Worm (Caenorhabditis elegans) whole organism, L1 larva: ENCODE measurements around the gene F23H12.3.

Experiments
- C16A3.4 ChIP-seq: fragments of 150-350 bp; optimal IDR thresholded peaks from 2 replicates; lab custom pipeline; 2014; ENCODE audit warnings: missing biosample characterization, missing genetic modification characterization
- C34B4.2 ChIP-seq: sonication (generic microtip); optimal IDR thresholded peaks from 2 replicates; lab custom pipeline; 2017; ENCODE audit warnings: mild to moderate bottlenecking, missing genetic modification characterization, missing compliant biosample characterization
- alr-1 ChIP-seq: fragments of 200-800 bp; sonication (Bioruptor generic); optimal IDR thresholded peaks from 2 replicates; lab custom pipeline; 2018; ENCODE audit warnings: borderline replicate concordance, mild to moderate bottlenecking, missing genetic modification characterization, missing compliant biosample characterization
- aly-2 ChIP-seq: fragments of 150-350 bp; optimal IDR thresholded peaks from 2 replicates; lab custom pipeline; 2014; ENCODE audit warnings: missing biosample characterization, missing genetic modification characterization
- ama-1 ChIP-seq: fragments of 150-350 bp; optimal IDR thresholded peaks from 2 replicates; lab custom pipeline; 2014
- ceh-82 ChIP-seq, 3 experiments: fragments of 150-350 bp in 1 of 3; sonication (generic microtip) in 2 of 3; optimal IDR thresholded peaks; 2 replicates each; lab custom pipeline; 2014 to 2017; ENCODE audit warnings: missing biosample characterization in 3 of 3, missing genetic modification characterization in 3 of 3
- dpl-1 ChIP-seq, 3 experiments: fragments of 150-350 bp in 2 of 3; sonication (generic microtip) in 1 of 3; optimal IDR thresholded peaks; 2 replicates each; lab custom pipeline; 2014 to 2017; ENCODE audit warnings: missing biosample characterization in 3 of 3, missing genetic modification characterization in 3 of 3, missing genetic modification reagents in 3 of 3
- efl-1 ChIP-seq, 4 experiments: fragments of 150-350 bp; optimal IDR thresholded peaks in 3 of 4; peaks in 1 of 4; 1 replicate in 1 of 4; 2 replicates in 3 of 4; lab custom pipeline; 2014; ENCODE audit warnings: missing biosample characterization in 2 of 4, missing genetic modification characterization in 2 of 4, missing genetic modification reagents in 2 of 4
- elt-2 ChIP-seq: sonication (generic microtip); optimal IDR thresholded peaks from 2 replicates; lab custom pipeline; 2016; ENCODE audit warnings: missing genetic modification characterization, mild to moderate bottlenecking, inconsistent platforms, missing compliant biosample characterization, missing genetic modification reagents
- fkh-4 ChIP-seq: sonication (generic microtip); optimal IDR thresholded peaks from 2 replicates; lab custom pipeline; 2016; ENCODE audit warnings: missing compliant biosample characterization, missing genetic modification characterization, borderline replicate concordance
- lin-13 ChIP-seq: fragments of 150-350 bp; optimal IDR thresholded peaks from 2 replicates; lab custom pipeline; 2014; ENCODE audit warnings: missing biosample characterization, missing genetic modification reagents, missing genetic modification characterization
- lin-14 ChIP-seq: fragments of 200-800 bp; sonication (Bioruptor generic); optimal IDR thresholded peaks from 2 replicates; lab custom pipeline; 2018; ENCODE audit warnings: mild to moderate bottlenecking, missing genetic modification characterization, moderate library complexity, missing compliant biosample characterization
- lin-35 ChIP-seq, 2 experiments: fragments of 150-350 bp; optimal IDR thresholded peaks; 2 replicates each; lab custom pipeline; 2014; ENCODE audit warnings: missing biosample characterization in 2 of 2, missing genetic modification characterization in 2 of 2, missing genetic modification reagents in 2 of 2
- lir-3 ChIP-seq: sonication (generic microtip); optimal IDR thresholded peaks from 2 replicates; lab custom pipeline; 2016; ENCODE audit warnings: mild to moderate bottlenecking, missing genetic modification characterization, moderate library complexity, missing compliant biosample characterization; ENCODE audit not compliant: poor library complexity
- lsy-2 ChIP-seq, 2 experiments: fragments of 150-350 bp; optimal IDR thresholded peaks; 2 replicates each; lab custom pipeline; 2014; ENCODE audit warnings: missing biosample characterization in 2 of 2, missing genetic modification characterization in 2 of 2
- mdl-1 ChIP-seq, 2 experiments: fragments of 150-350 bp; optimal IDR thresholded peaks; 2 replicates each; lab custom pipeline; 2014 to 2017; ENCODE audit warnings: missing biosample characterization in 2 of 2, missing genetic modification characterization in 2 of 2, inconsistent platforms in 1 of 2
- mef-2 ChIP-seq: fragments of 150-350 bp; optimal IDR thresholded peaks from 2 replicates; lab custom pipeline; 2014; ENCODE audit warnings: missing biosample characterization, missing genetic modification characterization
- nhr-19 ChIP-seq: fragments of 200-800 bp; sonication (Bioruptor generic); conservative IDR thresholded peaks from 2 replicates; pipeline ENCODE4 v1.3.6; 2022; ENCODE audit warnings: missing genetic modification characterization, missing compliant biosample characterization
- nhr-20 ChIP-seq: sonication (generic microtip); optimal IDR thresholded peaks from 2 replicates; lab custom pipeline; 2016; ENCODE audit warnings: mild to moderate bottlenecking, missing genetic modification characterization, missing compliant biosample characterization
- nhr-28 ChIP-seq: fragments of 150-350 bp; optimal IDR thresholded peaks from 2 replicates; lab custom pipeline; 2014; ENCODE audit warnings: missing biosample characterization, missing genetic modification characterization
- nhr-47 ChIP-seq: sonication (generic microtip); optimal IDR thresholded peaks from 2 replicates; lab custom pipeline; 2016; ENCODE audit warnings: mild to moderate bottlenecking, missing genetic modification characterization, moderate library complexity, missing compliant biosample characterization
- nhr-71 ChIP-seq: sonication (generic microtip); optimal IDR thresholded peaks from 2 replicates; lab custom pipeline; 2016; ENCODE audit warnings: mild to moderate bottlenecking, missing genetic modification characterization, moderate library complexity, missing compliant biosample characterization
- nhr-84 ChIP-seq: sonication (generic microtip); optimal IDR thresholded peaks from 2 replicates; lab custom pipeline; 2017; ENCODE audit warnings: missing biosample characterization, missing genetic modification characterization
- nhr-85 ChIP-seq: sonication (generic microtip); peaks from one replicate; lab custom pipeline; 2016; ENCODE audit warnings: missing genetic modification characterization, inconsistent platforms, missing compliant biosample characterization
- nhr-90 ChIP-seq: sonication (generic microtip); optimal IDR thresholded peaks from 2 replicates; lab custom pipeline; 2016; ENCODE audit warnings: mild to moderate bottlenecking, missing genetic modification characterization, missing compliant biosample characterization; ENCODE audit not compliant: poor library complexity
- pag-3 ChIP-seq: sonication (generic microtip); optimal IDR thresholded peaks from 2 replicates; lab custom pipeline; 2017; ENCODE audit warnings: missing genetic modification characterization, mild to moderate bottlenecking, missing compliant biosample characterization, antibody characterized with exemption, borderline replicate concordance; ENCODE audit not compliant: insufficient read depth
- pax-3 ChIP-seq: fragments of 200-800 bp; sonication (Bioruptor generic); optimal IDR thresholded peaks from 2 replicates; lab custom pipeline; 2018; ENCODE audit warnings: mild to moderate bottlenecking, missing genetic modification characterization, moderate library complexity, missing compliant biosample characterization
- rnt-1 ChIP-seq: sonication (generic microtip); optimal IDR thresholded peaks from 2 replicates; lab custom pipeline; 2016; ENCODE audit warnings: mild to moderate bottlenecking, missing genetic modification characterization, moderate library complexity, missing compliant biosample characterization
- skn-1 ChIP-seq: fragments of 150-350 bp; optimal IDR thresholded peaks from 2 replicates; lab custom pipeline; 2014; ENCODE audit warnings: missing biosample characterization, missing genetic modification characterization
- snpc-4 ChIP-seq: fragments of 150-350 bp; optimal IDR thresholded peaks from 2 replicates; lab custom pipeline; 2014; ENCODE audit warnings: missing biosample characterization, missing genetic modification characterization
- snu-23 ChIP-seq: sonication (generic microtip); optimal IDR thresholded peaks from 2 replicates; lab custom pipeline; 2016; ENCODE audit warnings: missing genetic modification characterization, missing compliant biosample characterization
- sox-4 ChIP-seq: sonication (generic microtip); optimal IDR thresholded peaks from 2 replicates; lab custom pipeline; 2016; ENCODE audit warnings: missing genetic modification characterization, missing compliant biosample characterization
- tbx-2 ChIP-seq: sonication (generic microtip); optimal IDR thresholded peaks from 2 replicates; lab custom pipeline; 2016; ENCODE audit warnings: missing genetic modification characterization, missing compliant biosample characterization
- tlp-1 ChIP-seq: fragments of 150-350 bp; optimal IDR thresholded peaks from 2 replicates; lab custom pipeline; 2014; ENCODE audit warnings: missing biosample characterization, missing genetic modification characterization
- unc-130 ChIP-seq: fragments of 150-350 bp; optimal IDR thresholded peaks from 2 replicates; lab custom pipeline; 2017; ENCODE audit warnings: missing biosample characterization, missing genetic modification characterization, inconsistent platforms
- vab-15 ChIP-seq: sonication (generic microtip); optimal IDR thresholded peaks from 2 replicates; lab custom pipeline; 2017; ENCODE audit warnings: missing genotype, mild to moderate bottlenecking, missing genetic modification characterization, missing compliant biosample characterization

F23H12.3 gene

ce11 chrV:12326638-12327037 lies 18.3 kb upstream of the F23H12.3 start:
- TF ChIP-seq efl-1 (optimal IDR thresholded peaks at IDR 0.05; lab: Kevin White, UChicago) (no peak), efl-1 (GFP tag; optimal IDR thresholded peaks at IDR 0.05 in 1 of 2; lab: Kevin White, UChicago) (peak in 1 of 2 experiments; percentile 16), snu-23 (no peak), ceh-82 (tag; optimal IDR thresholded peaks at IDR 0.05; lab: Kevin White, UChicago) (no peak), elt-2 (tag; lab: Kevin White, UChicago) (no peak), mef-2 (tag; lab: Kevin White, UChicago) (no peak), lin-14 (peak; percentile 13), C16A3.4 (tag; lab: Kevin White, UChicago) (no peak), pax-3 (tag; lab: Kevin White, UChicago) (no peak), tlp-1 (tag; lab: Kevin White, UChicago) (no peak), nhr-90 (tag; lab: Kevin White, UChicago) (no peak), nhr-28 (tag; lab: Kevin White, UChicago) (no peak), tbx-2 (tag; lab: Kevin White, UChicago) (no peak), sox-4 (tag; lab: Kevin White, UChicago) (no peak)

- no peak for TF ChIP-seq efl-1 (optimal IDR thresholded peaks at IDR 0.05; lab: Kevin White, UChicago)
- peak in 1 of 2 experiments; percentile 86 for TF ChIP-seq efl-1 (GFP tag; optimal IDR thresholded peaks at IDR 0.05 in 1 of 2; lab: Kevin White, UChicago)
- peak; percentile 12 for TF ChIP-seq lin-14
- TF ChIP-seq nhr-47 (tag; lab: Kevin White, UChicago) = no peak
- no peak for TF ChIP-seq alr-1 (tag; lab: Kevin White, UChicago)
These were observed 15.8 kb upstream of the F23H12.3 start for ce11 chrV:12329173-12329572.

- peak; percentile 29 for TF ChIP-seq nhr-90 (tag; lab: Kevin White, UChicago)
- no peak for TF ChIP-seq elt-2 (tag; lab: Kevin White, UChicago)
- peak; percentile 30 to 45 for TF ChIP-seq lin-35 (GFP tag; optimal IDR thresholded peaks at IDR 0.05; lab: Kevin White, UChicago)
- peak in 2 of 3 experiments; percentile 22 to 32 for TF ChIP-seq dpl-1 (GFP tag; optimal IDR thresholded peaks at IDR 0.05; lab: Kevin White, UChicago)
- peak; percentile 50 for TF ChIP-seq rnt-1
- no peak for TF ChIP-seq fkh-4 (tag; lab: Kevin White, UChicago)
- peak in 1 of 2 experiments; percentile 43 for TF ChIP-seq efl-1 (optimal IDR thresholded peaks at IDR 0.05; lab: Kevin White, UChicago)
- TF ChIP-seq efl-1 (GFP tag; optimal IDR thresholded peaks at IDR 0.05 in 1 of 2; lab: Kevin White, UChicago) = peak; percentile 29 to 94
- TF ChIP-seq nhr-19 = peak; percentile 38; the same call in 1 of the 2 replicates
- TF ChIP-seq nhr-71 (tag; lab: Kevin White, UChicago) = peak; percentile 55
- TF ChIP-seq skn-1 (tag; lab: Kevin White, UChicago) = no peak
- peak in 1 of 2 experiments; percentile 42 for TF ChIP-seq mdl-1 (tag; optimal IDR thresholded peaks at IDR 0.05; lab: Kevin White, UChicago)
- TF ChIP-seq nhr-85 = peak; percentile 71
- no peak for TF ChIP-seq tbx-2 (tag; lab: Kevin White, UChicago)
- TF ChIP-seq C16A3.4 (tag; lab: Kevin White, UChicago) = peak; percentile 8
- TF ChIP-seq ceh-82 (tag; optimal IDR thresholded peaks at IDR 0.05; lab: Kevin White, UChicago) = peak in 1 of 3 experiments; percentile 30
- no peak for TF ChIP-seq pag-3 (tag; lab: Kevin White, UChicago)
- peak; percentile 33 for TF ChIP-seq nhr-47 (tag; lab: Kevin White, UChicago)
- TF ChIP-seq nhr-20 (tag; lab: Kevin White, UChicago) = peak; percentile 10
- peak; percentile 20 for TF ChIP-seq lin-14
- TF ChIP-seq nhr-84 (tag; lab: Kevin White, UChicago) = no peak
- no peak for TF ChIP-seq lir-3
- TF ChIP-seq aly-2 (tag; lab: Kevin White, UChicago) = no peak
- TF ChIP-seq lsy-2 (tag; optimal IDR thresholded peaks at IDR 0.05; lab: Kevin White, UChicago) = peak; percentile 29 to 51
- no peak for TF ChIP-seq vab-15
- peak; percentile 54 for TF ChIP-seq snu-23
- TF ChIP-seq C34B4.2 (tag; lab: Kevin White, UChicago) = no peak
- TF ChIP-seq, all 84 proteins: peak for 16
These were observed 13.1 kb upstream of the F23H12.3 start for ce11 chrV:12331820-12332219.

DNA sequence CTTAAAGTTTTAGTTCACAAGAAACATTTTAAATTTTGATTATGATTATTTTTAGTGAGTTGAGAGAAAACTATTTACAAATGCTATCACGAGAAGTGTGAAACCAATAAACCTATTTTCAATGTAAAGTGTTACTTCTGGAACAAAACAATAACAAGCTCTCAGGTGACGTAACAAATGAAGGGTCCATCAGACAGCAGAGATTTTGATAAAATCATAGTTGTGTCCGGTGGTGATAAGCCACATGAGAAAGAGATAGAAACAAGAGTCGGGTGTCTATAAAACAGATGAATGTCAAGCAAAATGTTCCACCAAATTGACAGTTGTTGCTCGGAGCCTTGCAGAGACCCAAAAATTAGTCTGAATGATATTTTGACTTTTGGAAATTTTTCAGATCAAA lies 10.6 kb upstream of the F23H12.3 start:
- TF ChIP-seq lsy-2 (tag; optimal IDR thresholded peaks at IDR 0.05; lab: Kevin White, UChicago) (peak in 1 of 2 experiments; percentile 23), nhr-71 (tag; lab: Kevin White, UChicago) (peak; percentile 57), nhr-19 (0 out of 2 replicates have a peak, but pooled peaks have one; percentile 13), unc-130 (tag; lab: Kevin White, UChicago) (peak; percentile 2), snpc-4 (no peak), lin-14 (peak; percentile 62), rnt-1 (peak; percentile 61), C16A3.4 (tag; lab: Kevin White, UChicago) (no peak), alr-1 (tag; lab: Kevin White, UChicago) (no peak), lin-13 (GFP tag; lab: Kevin White, UChicago) (no peak), ama-1 (lab: Kevin White, UChicago) (no peak)
